Fruit fly (Drosophila melanogaster): ENCODE data around the gene Vps53.

DNA sequence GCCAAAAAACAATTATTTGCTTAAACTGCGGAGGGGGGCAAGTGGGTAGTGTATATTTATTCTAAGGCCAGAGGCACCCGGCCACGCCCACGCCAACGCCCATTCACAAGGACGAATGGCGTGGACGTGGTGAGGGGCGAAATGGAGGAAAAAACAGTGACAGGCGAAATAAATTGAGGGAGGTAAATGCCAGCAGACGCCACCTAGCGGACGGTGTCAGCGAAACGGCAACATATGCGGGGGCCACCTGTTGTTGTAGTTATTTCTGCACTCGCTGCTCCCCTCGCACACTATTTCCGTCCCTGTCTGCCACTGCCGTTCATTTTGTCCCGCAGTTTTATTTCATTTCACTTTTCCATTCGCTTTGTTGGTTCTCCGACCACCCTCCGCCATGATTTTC, 32.1 kb upstream of the Vps53 start:
- TF ChIP-seq D1 (tag; optimal IDR thresholded peaks at IDR 0.05), result no peak
- no peak for TF ChIP-seq CG8159 (tag; optimal IDR thresholded peaks at IDR 0.05)
- no peak for TF ChIP-seq CG8301 (tag; optimal IDR thresholded peaks at IDR 0.05)
- peak; percentile 25; the same call in 1 of the 3 replicates for TF ChIP-seq fd96Ca (GFP tag; IDR thresholded peaks at IDR 0.05)
- no peak for TF ChIP-seq rn (GFP tag; IDR thresholded peaks at IDR 0.05)
- no peak for TF ChIP-seq gl (tag; optimal IDR thresholded peaks at IDR 0.05)
- TF ChIP-seq Snoo (tag; optimal IDR thresholded peaks at IDR 0.05), result no peak
- TF ChIP-seq CG17806 (tag; optimal IDR thresholded peaks at IDR 0.05), result no peak
- no peak for TF ChIP-seq Pif1B (GFP tag; optimal IDR thresholded peaks at IDR 0.05)
- no peak for TF ChIP-seq CG14655 (GFP tag; optimal IDR thresholded peaks at IDR 0.05)
- no peak for TF ChIP-seq CG13204 (GFP tag; optimal IDR thresholded peaks at IDR 0.05)
- TF ChIP-seq Ets98B (GFP tag; IDR thresholded peaks at IDR 0.05), result no peak
- peak; percentile 39; the same call in 1 of the 3 replicates for TF ChIP-seq CG4496 (GFP tag; IDR thresholded peaks at IDR 0.05)

All from whole organism, pupa.